Worm (Caenorhabditis elegans): ENCODE data around the gene R05G6.9.

R05G6.9 gene

DNA sequence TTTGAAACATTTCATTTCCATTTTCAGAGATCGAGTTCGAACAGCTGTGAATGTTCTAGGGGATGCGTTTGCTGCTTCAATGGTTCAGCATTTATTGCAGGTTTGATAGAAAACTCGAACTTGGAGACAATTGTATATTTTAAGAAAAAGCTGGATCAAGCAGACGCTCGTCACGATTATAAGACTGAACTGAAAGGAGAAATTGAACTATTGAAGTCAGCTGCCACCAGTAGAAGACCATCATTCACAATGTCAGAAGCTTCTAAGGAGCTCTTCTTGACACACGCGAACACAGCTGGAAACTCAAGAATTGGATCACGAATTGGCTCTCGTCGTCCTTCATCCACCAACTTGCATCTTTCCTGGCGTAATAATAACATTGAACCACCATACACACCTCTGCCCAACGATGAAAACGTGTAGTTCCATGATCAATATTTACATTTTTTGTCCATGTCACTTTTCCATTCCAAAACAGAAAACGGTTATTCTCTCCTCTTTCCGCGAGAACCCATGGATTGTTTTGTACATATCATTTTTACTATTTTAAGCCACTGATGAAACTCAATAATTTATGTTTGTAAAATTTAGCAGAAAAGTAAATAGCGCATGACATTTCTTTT, 10.1 kb downstream of the R05G6.9 start (continued):
- TF ChIP-seq lin-1 (GFP tag; IDR thresholded peaks at IDR 0.05) (no peak), egl-27 (tag; optimal IDR thresholded peaks at IDR 0.05) (no peak), dmd-6 (GFP tag; IDR thresholded peaks at IDR 0.05) (peak; percentile 40), daf-16 (GFP tag; optimal IDR thresholded peaks at IDR 0.05) (peak in 1 of 2 experiments; percentile 10), daf-16 (tag; optimal IDR thresholded peaks at IDR 0.05) (peak; percentile 52), F26F4.8 (GFP tag; conservative IDR thresholded peaks at IDR 0.05) (0 out of 2 replicates have a peak, but pooled peaks have one; percentile 12), zip-2 (tag; optimal IDR thresholded peaks at IDR 0.05) (no peak), duxl-1 (tag; optimal IDR thresholded peaks at IDR 0.05; ENCODE audit: poor library complexity) (peak; percentile 12), ZK546.5 (tag; optimal IDR thresholded peaks at IDR 0.05) (no peak)

DNA sequence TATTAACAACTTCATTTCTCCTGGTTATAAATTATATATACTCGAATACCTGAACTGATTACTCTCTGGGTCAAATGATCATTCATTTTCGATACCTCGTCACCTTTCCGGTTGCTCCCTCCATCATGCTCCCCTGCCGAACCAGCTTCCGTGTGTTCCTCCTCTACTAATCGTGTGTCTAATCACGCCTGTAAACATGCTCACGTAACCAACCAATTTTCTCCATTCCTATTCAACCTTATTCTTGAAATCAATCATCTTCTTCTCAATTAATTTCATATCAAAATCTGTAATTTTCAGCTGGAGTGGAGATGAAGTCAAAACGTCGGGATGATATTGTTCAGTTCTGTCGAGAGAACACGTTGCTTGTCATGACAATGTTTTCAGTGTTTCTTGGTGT, 12.7 kb downstream of the R05G6.9 start, which contains the start of gene glt-6:
TSS of gene glt-6 (plus strand) at position 301 of the 400 bp plus-strand sequence.
- no peak for TF ChIP-seq lin-39 (tag; optimal IDR thresholded peaks at IDR 0.05)
- no peak for TF ChIP-seq daf-8 (GFP tag; IDR thresholded peaks at IDR 0.05)
- TF ChIP-seq set-16 (GFP tag; IDR thresholded peaks at IDR 0.05) = no peak
- no peak for TF ChIP-seq mdt-29 (GFP tag; IDR thresholded peaks at IDR 0.05)
- no peak for TF ChIP-seq madf-9 (GFP tag; conservative IDR thresholded peaks at IDR 0.05)
- TF ChIP-seq ceh-32 (tag; optimal IDR thresholded peaks at IDR 0.05; ENCODE audit: poor library complexity) = no peak
- TF ChIP-seq hmg-1.1 (GFP tag; IDR thresholded peaks at IDR 0.05) = no peak

DNA sequence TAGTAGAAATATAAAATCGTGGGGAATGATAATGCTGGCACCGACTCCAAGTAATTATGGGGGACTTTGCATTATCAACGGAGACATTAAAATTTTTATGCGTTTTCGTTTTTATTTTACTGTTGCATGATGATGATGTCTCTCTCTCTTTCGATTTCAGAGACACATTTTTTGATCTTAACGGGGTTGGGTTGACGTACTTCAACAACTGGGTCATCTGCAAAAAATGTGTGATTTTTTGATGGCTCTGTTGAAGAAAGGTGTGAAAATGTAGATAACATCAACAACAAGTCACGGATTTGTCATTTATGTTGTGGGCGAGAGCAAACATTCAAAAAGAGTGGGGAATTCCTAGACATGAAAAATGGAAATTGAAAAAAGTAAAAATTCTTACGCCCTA, 14.7 kb downstream of the R05G6.9 start, which contains the start of gene F55G1.15:
TSS of gene F55G1.15 (minus strand) at position 101 of the 400 bp plus-strand sequence.
- TF ChIP-seq mes-2 (tag; optimal IDR thresholded peaks at IDR 0.05; ENCODE audit: poor library complexity, severe bottlenecking) (no peak), dmd-6 (GFP tag; IDR thresholded peaks at IDR 0.05) (peak; percentile 39; the same call in 1 of the 2 replicates), daf-16 (GFP tag; optimal IDR thresholded peaks at IDR 0.05) (no peak), daf-16 (tag; optimal IDR thresholded peaks at IDR 0.05) (peak; percentile 20), dve-1 (tag; optimal IDR thresholded peaks at IDR 0.05; ENCODE audit: insufficient read depth) (peak; percentile 8), pqm-1 (tag; optimal IDR thresholded peaks at IDR 0.05) (peak; percentile 1), php-3 (GFP tag; IDR thresholded peaks at IDR 0.05) (peak; percentile 74), unc-62 (GFP tag; optimal IDR thresholded peaks at IDR 0.05 in 1 of 2) (no peak), unc-62 (tag; optimal IDR thresholded peaks at IDR 0.05) (no peak)

DNA sequence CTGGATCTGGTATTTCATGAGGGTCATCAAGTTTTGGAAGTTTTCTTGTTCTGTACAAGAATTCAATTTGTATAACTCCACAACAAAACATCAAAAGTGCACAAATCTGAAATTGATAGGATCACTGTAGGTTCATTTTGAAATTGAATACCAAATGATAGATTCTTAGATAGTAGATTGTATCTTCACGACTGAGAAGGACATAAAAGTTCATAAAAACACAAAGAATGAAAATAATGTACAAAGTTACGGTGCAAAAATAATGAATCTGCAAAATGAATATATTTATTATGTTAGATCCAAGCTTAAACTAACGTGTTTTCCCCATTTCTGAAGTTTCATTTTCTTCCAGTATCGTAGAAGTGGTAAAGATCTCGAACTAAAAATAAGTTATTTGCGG, 15.1 kb downstream of the R05G6.9 start:
- TF ChIP-seq cey-2 (tag; optimal IDR thresholded peaks at IDR 0.05; ENCODE audit: borderline replicate concordance, insufficient read depth) = no peak
- TF ChIP-seq F44E2.7 (GFP tag; IDR thresholded peaks at IDR 0.05) = no peak
- TF ChIP-seq hmg-1.1 (GFP tag; IDR thresholded peaks at IDR 0.05) = no peak
- no peak for TF ChIP-seq duxl-1 (tag; optimal IDR thresholded peaks at IDR 0.05; ENCODE audit: poor library complexity)
- no peak for TF ChIP-seq arid-1 (GFP tag; conservative IDR thresholded peaks at IDR 0.05)
- no peak for TF ChIP-seq attf-4 (tag; optimal IDR thresholded peaks at IDR 0.05)
- TF ChIP-seq R02D3.7 (tag; optimal IDR thresholded peaks at IDR 0.05) = no peak
- TF ChIP-seq ceh-32 (tag; optimal IDR thresholded peaks at IDR 0.05; ENCODE audit: poor library complexity) = no peak
- no peak for TF ChIP-seq ZK546.5 (tag; optimal IDR thresholded peaks at IDR 0.05)
- no peak for TF ChIP-seq mdt-29 (GFP tag; IDR thresholded peaks at IDR 0.05)
- TF ChIP-seq egl-27 (tag; optimal IDR thresholded peaks at IDR 0.05) = no peak
- no peak for TF ChIP-seq dmd-9 (GFP tag; IDR thresholded peaks at IDR 0.05)
- no peak for TF ChIP-seq lsy-2 (tag; optimal IDR thresholded peaks at IDR 0.05)

DNA sequence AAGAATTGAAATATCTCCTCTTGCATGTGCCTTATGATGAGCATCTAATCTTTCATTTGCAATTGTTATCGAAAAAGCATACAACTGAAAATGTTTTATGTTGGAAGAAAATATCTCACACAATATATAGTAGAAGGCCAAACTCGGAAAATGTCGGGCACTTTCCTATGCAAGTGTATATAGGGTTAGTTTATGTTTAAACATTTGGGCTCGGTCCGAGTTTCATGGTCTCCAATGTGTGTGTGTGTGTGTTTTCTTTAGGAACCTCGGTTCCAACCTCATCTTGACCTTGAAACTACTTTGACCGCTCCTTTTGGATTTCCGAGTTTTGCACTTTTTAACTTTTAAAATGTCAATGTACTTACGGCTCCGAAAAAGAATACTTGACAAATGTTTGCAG, 16.8 kb downstream of the R05G6.9 start:
- TF ChIP-seq daf-16 (GFP tag; optimal IDR thresholded peaks at IDR 0.05) (peak in 1 of 2 experiments; percentile 19), daf-16 (tag; optimal IDR thresholded peaks at IDR 0.05) (no peak), snpc-4 (tag; optimal IDR thresholded peaks at IDR 0.05) (peak; percentile 49), daf-12 (tag; optimal IDR thresholded peaks at IDR 0.05) (no peak), nhr-111 (GFP tag; optimal IDR thresholded peaks at IDR 0.05) (no peak), egl-43 (GFP tag; IDR thresholded peaks at IDR 0.05) (no peak), nhr-28 (tag; optimal IDR thresholded peaks at IDR 0.05) (no peak), nhr-77 (tag; optimal IDR thresholded peaks at IDR 0.05) (no peak), rbr-2 (tag; optimal IDR thresholded peaks at IDR 0.05) (no peak), nhr-76 (tag; optimal IDR thresholded peaks at IDR 0.05) (no peak), tra-1 (GFP tag; IDR thresholded peaks at IDR 0.05) (no peak), dmd-8 (GFP tag; IDR thresholded peaks at IDR 0.05) (0 out of 2 replicates have a peak, but pooled peaks have one; percentile 15), skn-1 (tag; optimal IDR thresholded peaks at IDR 0.05) (no peak), ztf-7 (tag; optimal IDR thresholded peaks at IDR 0.05) (no peak), D1046.2 (GFP tag; IDR thresholded peaks at IDR 0.05) (no peak), ceh-20 (GFP tag; IDR thresholded peaks at IDR 0.05) (no peak)

Measured in whole organism, L4 larva.